Worm (Caenorhabditis elegans): ENCODE results near the gene dpy-30.

- TF ChIP-seq mep-1 (tag; optimal IDR thresholded peaks at IDR 0.05) (no peak), mab-5 (tag; optimal IDR thresholded peaks at IDR 0.05) (no peak), unc-62 (GFP tag; optimal IDR thresholded peaks at IDR 0.05) (no peak), ceh-83 (GFP tag; optimal IDR thresholded peaks at IDR 0.05) (no peak), elt-3 (tag; optimal IDR thresholded peaks at IDR 0.05) (no peak), hlh-1 (tag; optimal IDR thresholded peaks at IDR 0.05) (no peak), nhr-237 (tag; optimal IDR thresholded peaks at IDR 0.05) (no peak), ces-1 (GFP tag; optimal IDR thresholded peaks at IDR 0.05) (no peak), lsy-2 (tag; optimal IDR thresholded peaks at IDR 0.05) (no peak), sptf-1 (tag; optimal IDR thresholded peaks at IDR 0.05) (no peak)
These were observed 810 bp downstream of the dpy-30 start, which contains the start of gene rnp-1 for ce11 chrV:12192129-12192528.
